Worm (Caenorhabditis elegans): Measurements from ENCODE around the gene rfc-2.

Gene rfc-2

ce11 chrIV:1367041-1367440 is 19.9 kb downstream of the rfc-2 start:
- TF ChIP-seq lin-40 (tag; optimal IDR thresholded peaks at IDR 0.05) (no peak), snpc-4 (GFP tag; optimal IDR thresholded peaks at IDR 0.05) (no peak), snpc-4 (tag; optimal IDR thresholded peaks at IDR 0.05) (no peak), sdz-38 (tag; optimal IDR thresholded peaks at IDR 0.05) (no peak), T26A5.8 (tag; optimal IDR thresholded peaks at IDR 0.05) (no peak), Y79H2A.3 (GFP tag; conservative IDR thresholded peaks at IDR 0.05) (no peak), tbx-9 (tag; optimal IDR thresholded peaks at IDR 0.05; ENCODE audit: borderline replicate concordance) (no peak), F57C9.4 (tag; optimal IDR thresholded peaks at IDR 0.05) (no peak), B0035.1 (tag; optimal IDR thresholded peaks at IDR 0.05) (no peak), Y95B8A.8 (GFP tag; IDR thresholded peaks at IDR 0.05) (no peak), madf-8 (GFP tag; conservative IDR thresholded peaks at IDR 0.05) (no peak), lir-1 (GFP tag; conservative IDR thresholded peaks at IDR 0.05) (no peak), ceh-27 (GFP tag; optimal IDR thresholded peaks at IDR 0.05) (no peak), fkh-3 (tag; optimal IDR thresholded peaks at IDR 0.05) (no peak), pha-4 (tag; optimal IDR thresholded peaks at IDR 0.05) (no peak)

- TF ChIP-seq F39B2.1 (GFP tag; IDR thresholded peaks at IDR 0.05) (no peak), dpff-1 (tag; optimal IDR thresholded peaks at IDR 0.05) (no peak), ZK185.1 (tag; optimal IDR thresholded peaks at IDR 0.05; ENCODE audit: poor library complexity, severe bottlenecking) (no peak), ets-4 (GFP tag; optimal IDR thresholded peaks at IDR 0.05) (no peak), T07F8.4 (tag; optimal IDR thresholded peaks at IDR 0.05) (no peak), nhr-80 (tag; optimal IDR thresholded peaks at IDR 0.05) (no peak), hrde-1 (tag; optimal IDR thresholded peaks at IDR 0.05; ENCODE audit: borderline replicate concordance) (no peak), dox-1 (GFP tag; IDR thresholded peaks at IDR 0.05) (no peak), snpc-1.3 (tag; optimal IDR thresholded peaks at IDR 0.05; ENCODE audit: insufficient read depth) (no peak), egrh-3 (GFP tag; IDR thresholded peaks at IDR 0.05) (no peak), Y95B8A.8 (GFP tag; IDR thresholded peaks at IDR 0.05) (no peak), somi-1 (GFP tag; optimal IDR thresholded peaks at IDR 0.05) (no peak), nhr-27 (tag; optimal IDR thresholded peaks at IDR 0.05) (no peak), nhr-90 (tag; optimal IDR thresholded peaks at IDR 0.05) (no peak)
Observed at ce11 chrIV:1371300-1371699, 24.2 kb downstream of the rfc-2 start.

DNA sequence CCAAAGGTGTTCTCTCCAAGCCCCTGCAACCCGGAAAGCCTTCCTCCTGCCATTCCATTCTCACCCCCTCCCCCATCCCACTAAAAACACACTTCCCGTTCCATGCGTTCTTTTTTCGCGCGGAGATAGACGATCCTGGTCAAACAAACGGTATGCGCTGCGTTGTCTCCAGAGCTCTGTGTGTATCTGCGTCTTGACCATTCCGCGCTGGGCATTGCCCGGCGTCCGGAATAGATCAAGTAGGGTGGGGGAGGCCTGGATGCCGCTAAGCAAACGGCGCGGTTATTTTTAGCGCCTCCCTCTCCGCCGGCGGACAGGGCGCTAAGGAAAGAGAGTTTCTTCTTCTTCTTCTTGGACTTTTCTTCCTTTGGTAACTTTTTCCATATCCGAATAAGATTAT is 28.2 kb downstream of the rfc-2 start:
- no peak for TF ChIP-seq let-607 (tag; optimal IDR thresholded peaks at IDR 0.05)
- TF ChIP-seq zfh-2 (GFP tag; conservative IDR thresholded peaks at IDR 0.05) = peak; percentile 75

DNA sequence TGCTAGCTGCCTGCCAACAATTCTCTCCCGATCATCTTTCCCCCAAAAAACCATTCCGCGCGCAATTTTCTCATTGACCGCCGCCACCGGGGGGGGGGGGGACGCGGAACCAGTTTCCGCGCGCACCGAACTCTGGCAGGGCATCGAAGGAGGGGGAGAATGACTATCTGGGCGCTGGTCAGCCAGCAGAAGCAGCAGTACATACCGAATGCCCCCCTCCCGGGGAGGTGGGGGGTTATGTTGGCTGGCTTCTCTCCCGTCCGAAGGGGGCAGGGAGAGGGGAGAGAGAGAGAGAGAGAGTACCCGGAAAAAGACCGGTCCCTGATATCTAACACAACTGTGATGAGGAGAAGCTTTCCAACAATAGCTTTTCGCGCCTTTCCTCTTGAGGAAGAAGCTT is 30.6 kb downstream of the rfc-2 start:
- TF ChIP-seq ztf-26 (tag; optimal IDR thresholded peaks at IDR 0.05) = peak; percentile 3
- no peak for TF ChIP-seq Y53F4B.3 (GFP tag; IDR thresholded peaks at IDR 0.05)
- no peak for TF ChIP-seq ceh-58 (GFP tag; IDR thresholded peaks at IDR 0.05)
- no peak for TF ChIP-seq Y53G8AR.9 (GFP tag; conservative IDR thresholded peaks at IDR 0.05)
- no peak for TF ChIP-seq unc-62 (GFP tag; optimal IDR thresholded peaks at IDR 0.05)
- TF ChIP-seq mxl-1 (tag; optimal IDR thresholded peaks at IDR 0.05) = no peak
- no peak for TF ChIP-seq aptf-3 (GFP tag; IDR thresholded peaks at IDR 0.05)
- TF ChIP-seq nfya-1 (tag; optimal IDR thresholded peaks at IDR 0.05; ENCODE audit: borderline replicate concordance, insufficient read depth) = no peak
- peak; percentile 97 for TF ChIP-seq egrh-3 (GFP tag; IDR thresholded peaks at IDR 0.05)
- TF ChIP-seq B0261.1 (tag; optimal IDR thresholded peaks at IDR 0.05) = no peak
- TF ChIP-seq cebp-1 (GFP tag; IDR thresholded peaks at IDR 0.05) = no peak
- no peak for TF ChIP-seq cebp-1 (tag; optimal IDR thresholded peaks at IDR 0.05)
- no peak for TF ChIP-seq ccch-3 (GFP tag; optimal IDR thresholded peaks at IDR 0.05)
- no peak for TF ChIP-seq die-1 (tag; optimal IDR thresholded peaks at IDR 0.05)
- peak; percentile 40; the same call in 1 of the 2 replicates for TF ChIP-seq dox-1 (GFP tag; IDR thresholded peaks at IDR 0.05)
- TF ChIP-seq snpc-4 (GFP tag; optimal IDR thresholded peaks at IDR 0.05) = no peak
- TF ChIP-seq snpc-4 (tag; optimal IDR thresholded peaks at IDR 0.05) = no peak
- no peak for TF ChIP-seq ztf-22 (GFP tag; optimal IDR thresholded peaks at IDR 0.05)
- TF ChIP-seq hlh-26 (GFP tag; conservative IDR thresholded peaks at IDR 0.05) = no peak
- no peak for TF ChIP-seq ekl-4 (GFP tag; IDR thresholded peaks at IDR 0.05)

Measured in whole organism, young adult.